Worm (Caenorhabditis elegans) whole organism, L4/young adult: ENCODE data around the gene F53B1.2.

ENCODE experiments used
- W03F9.2 ChIP-seq: fragments of 150-350 bp; optimal IDR thresholded peaks from 2 replicates; lab custom pipeline; 2014; ENCODE audit warnings: missing biosample characterization, missing genetic modification characterization
- him-1 ChIP-seq: sonication (generic microtip); optimal IDR thresholded peaks from 2 replicates; lab custom pipeline; 2016; ENCODE audit warnings: missing genotype, missing genetic modification reagents, missing genetic modification characterization, missing compliant biosample characterization

DNA sequence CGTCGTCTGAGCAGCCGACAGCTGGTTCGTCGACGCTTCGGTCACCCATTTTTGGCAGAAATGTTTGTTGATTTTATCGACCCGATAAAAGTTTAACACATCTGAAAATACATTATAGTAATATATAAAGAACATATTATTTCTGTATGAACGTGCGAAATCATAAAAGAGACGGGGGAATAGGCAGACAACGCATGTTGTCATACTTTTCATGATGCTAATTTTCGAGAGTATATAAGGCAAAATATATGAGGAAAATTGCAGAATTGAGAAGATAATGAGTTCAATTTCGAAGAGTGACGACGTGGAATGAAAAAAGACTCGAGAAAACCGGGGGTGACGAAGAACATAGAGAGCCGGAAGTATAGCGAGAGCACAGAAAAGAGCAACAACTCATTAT is 21.4 kb downstream of the F53B1.2 start, which contains the start of gene F53B1.8:
- no peak for TF ChIP-seq him-1 (tag; lab: Kevin White, UChicago)
- no peak for TF ChIP-seq W03F9.2 (tag; lab: Kevin White, UChicago)
